Fruit fly (Drosophila melanogaster): ENCODE results near the gene Nhe3.
A peak's percentile ranks its signal among the peaks of the same experiment; 100 is the strongest.

Gene Nhe3

dm6 chr2L:6657969-6658748 is 26.0 kb downstream of the Nhe3 start, which contains the start of the genes CG31636 and Ube4A (continued):
- TF ChIP-seq CG12071 (GFP tag; optimal IDR thresholded peaks at IDR 0.05) = no peak
- no peak for TF ChIP-seq CG11093 (GFP tag; IDR thresholded peaks at IDR 0.05)
- no peak for TF ChIP-seq B-H1 (GFP tag; IDR thresholded peaks at IDR 0.05)
- no peak for TF ChIP-seq Hr39 (optimal IDR thresholded peaks at IDR 0.05)
- no peak for TF ChIP-seq dati (GFP tag; IDR thresholded peaks at IDR 0.05)
- TF ChIP-seq MBD-R2 (GFP tag; IDR thresholded peaks at IDR 0.05) = peak; percentile 66
- no peak for TF ChIP-seq CG14965 (GFP tag; optimal IDR thresholded peaks at IDR 0.05; ENCODE audit: borderline replicate concordance)
- peak; percentile 74 for TF ChIP-seq gfzf (GFP tag; optimal IDR thresholded peaks at IDR 0.05)
- peak; percentile 11 for TF ChIP-seq CG14710 (tag; optimal IDR thresholded peaks at IDR 0.05)
- no peak for TF ChIP-seq bsh (GFP tag; optimal IDR thresholded peaks at IDR 0.05)
- peak; percentile 42 for TF ChIP-seq stwl (tag; optimal IDR thresholded peaks at IDR 0.05)
- TF ChIP-seq E2f2 (GFP tag; IDR thresholded peaks at IDR 0.05) = peak; percentile 94
- TF ChIP-seq CG8765 (GFP tag; IDR thresholded peaks at IDR 0.05) = no peak
- no peak for TF ChIP-seq CG7271 (tag; optimal IDR thresholded peaks at IDR 0.05)
- TF ChIP-seq twi (tag; optimal IDR thresholded peaks at IDR 0.05) = no peak
- no peak for TF ChIP-seq CG3281 (GFP tag; optimal IDR thresholded peaks at IDR 0.05)
- peak; percentile 67 for TF ChIP-seq pzg (GFP tag; optimal IDR thresholded peaks at IDR 0.05)
- TF ChIP-seq CG6813 (GFP tag; optimal IDR thresholded peaks at IDR 0.05) = no peak
- no peak for TF ChIP-seq kah (GFP tag; optimal IDR thresholded peaks at IDR 0.05)
- TF ChIP-seq ken (GFP tag; IDR thresholded peaks at IDR 0.05) = no peak
- no peak for TF ChIP-seq dimm (GFP tag; IDR thresholded peaks at IDR 0.05)
- no peak for TF ChIP-seq hkb (optimal IDR thresholded peaks at IDR 0.05)
- TF ChIP-seq hkb (GFP tag; IDR thresholded peaks at IDR 0.05) = no peak
- no peak for TF ChIP-seq btn (GFP tag; optimal IDR thresholded peaks at IDR 0.05)
- no peak for TF ChIP-seq sisA (GFP tag; IDR thresholded peaks at IDR 0.05)
- no peak for TF ChIP-seq CrebB (tag; optimal IDR thresholded peaks at IDR 0.05)
- TF ChIP-seq wek (GFP tag; optimal IDR thresholded peaks at IDR 0.05) = peak; percentile 96
- no peak for TF ChIP-seq stc (GFP tag; IDR thresholded peaks at IDR 0.05)
- TF ChIP-seq ATbp (GFP tag; optimal IDR thresholded peaks at IDR 0.05) = no peak
- no peak for TF ChIP-seq Deaf1 (tag; optimal IDR thresholded peaks at IDR 0.05)
- TF ChIP-seq CG34224 (GFP tag; IDR thresholded peaks at IDR 0.05; ENCODE audit: partially characterized antibody) = no peak
- TF ChIP-seq zf30C (GFP tag; optimal IDR thresholded peaks at IDR 0.05) = no peak
- no peak for TF ChIP-seq salm (tag; optimal IDR thresholded peaks at IDR 0.05)
- TF ChIP-seq Dip2 (GFP tag; IDR thresholded peaks at IDR 0.05) = no peak
- TF ChIP-seq jigr1 (GFP tag; IDR thresholded peaks at IDR 0.05) = no peak
- TF ChIP-seq CG30403 (GFP tag; optimal IDR thresholded peaks at IDR 0.05) = no peak
- TF ChIP-seq CG17802 (tag; optimal IDR thresholded peaks at IDR 0.05) = peak; percentile 24
- TF ChIP-seq HLH3B (GFP tag; IDR thresholded peaks at IDR 0.05) = no peak
- no peak for TF ChIP-seq CG6689 (GFP tag; IDR thresholded peaks at IDR 0.05)
- TF ChIP-seq YL-1 (GFP tag; optimal IDR thresholded peaks at IDR 0.05) = peak; percentile 30
- peak; percentile 94 for TF ChIP-seq Dp (GFP tag; optimal IDR thresholded peaks at IDR 0.05)
- TF ChIP-seq CG9797 (GFP tag; optimal IDR thresholded peaks at IDR 0.05) = peak; percentile 69
- no peak for TF ChIP-seq aop (GFP tag; IDR thresholded peaks at IDR 0.05)
- TF ChIP-seq sens-2 (GFP tag; IDR thresholded peaks at IDR 0.05) = 0 out of 2 replicates have a peak, but pooled peaks have one; percentile 26
- no peak for TF ChIP-seq p53 (GFP tag; optimal IDR thresholded peaks at IDR 0.05)
- no peak for TF ChIP-seq CG15479 (GFP tag; optimal IDR thresholded peaks at IDR 0.05)
- TF ChIP-seq CG17328 (GFP tag; IDR thresholded peaks at IDR 0.05) = no peak
- TF ChIP-seq CG13287 (GFP tag; IDR thresholded peaks at IDR 0.05; ENCODE audit: partially characterized antibody) = 0 out of 2 replicates have a peak, but pooled peaks have one; percentile 19
- no peak for TF ChIP-seq CG2202 (tag; optimal IDR thresholded peaks at IDR 0.05)
- TF ChIP-seq CG4854 (GFP tag; optimal IDR thresholded peaks at IDR 0.05) = no peak
